Worm (Caenorhabditis elegans) whole organism, mixed stage, embryonic: Measurements from ENCODE around the gene srx-119.
A peak's percentile ranks its signal among the peaks of the same experiment; 100 is the strongest.

ENCODE experiments used
- M03D4.4 ChIP-seq: sonication (generic microtip); optimal IDR thresholded peaks from 2 replicates; lab custom pipeline; 2017; ENCODE audit warnings: mild to moderate bottlenecking, missing genetic modification characterization, missing compliant biosample characterization
- bed-3 ChIP-seq: fragments of 200-800 bp; sonication (Bioruptor generic); optimal IDR thresholded peaks from 3 replicates; lab custom pipeline; 2018; ENCODE audit warnings: mild to moderate bottlenecking, missing genetic modification characterization, moderate library complexity, missing compliant biosample characterization
- blmp-1 ChIP-seq: fragments of 150-350 bp; optimal IDR thresholded peaks from 2 replicates; lab custom pipeline; 2014; ENCODE audit warnings: missing biosample characterization, missing genetic modification characterization
- ceh-39 ChIP-seq: fragments of 150-350 bp; optimal IDR thresholded peaks from 2 replicates; lab custom pipeline; 2014; ENCODE audit warnings: missing biosample characterization, missing genetic modification characterization
- ceh-43 ChIP-seq: fragments of 200-800 bp; sonication (Bioruptor generic); optimal IDR thresholded peaks from 2 replicates; lab custom pipeline; 2018; ENCODE audit warnings: mild to moderate bottlenecking, missing genetic modification characterization, moderate library complexity, missing compliant biosample characterization
- ceh-83 ChIP-seq: fragments of 200-800 bp; sonication (Bioruptor generic); optimal IDR thresholded peaks from 2 replicates; lab custom pipeline; 2018; ENCODE audit warnings: mild to moderate bottlenecking, missing genetic modification characterization, missing compliant biosample characterization
- ces-1 ChIP-seq: fragments of 150-350 bp; optimal IDR thresholded peaks from 2 replicates; lab custom pipeline; 2014; ENCODE audit warnings: missing biosample characterization, missing genetic modification reagents, missing genetic modification characterization
- cnd-1 ChIP-seq: fragments of 200-800 bp; sonication (Bioruptor generic); optimal IDR thresholded peaks from 2 replicates; lab custom pipeline; 2018; ENCODE audit warnings: mild to moderate bottlenecking, missing genetic modification characterization, missing compliant biosample characterization
- drap-1 ChIP-seq: fragments of 200-800 bp; sonication (Bioruptor generic); optimal IDR thresholded peaks from 3 replicates; lab custom pipeline; 2018; ENCODE audit warnings: mild to moderate bottlenecking, missing genetic modification characterization, missing compliant biosample characterization
- elt-1 ChIP-seq: sonication (generic microtip); optimal IDR thresholded peaks from 2 replicates; lab custom pipeline; 2017; ENCODE audit warnings: missing genetic modification characterization, mild to moderate bottlenecking, missing compliant biosample characterization, antibody characterized with exemption, moderate library complexity, borderline replicate concordance; ENCODE audit not compliant: insufficient read depth
- elt-3 ChIP-seq: fragments of 150-350 bp; optimal IDR thresholded peaks from 2 replicates; lab custom pipeline; 2014; ENCODE audit warnings: missing biosample characterization, missing genetic modification characterization
- flh-1 ChIP-seq: fragments of 200-800 bp; sonication (Bioruptor generic); optimal IDR thresholded peaks from 2 replicates; lab custom pipeline; 2018; ENCODE audit warnings: mild to moderate bottlenecking, missing genetic modification characterization, moderate library complexity, missing compliant biosample characterization
- ham-2 ChIP-seq: fragments of 200-800 bp; sonication (Bioruptor generic); optimal IDR thresholded peaks from 2 replicates; lab custom pipeline; 2018; ENCODE audit warnings: mild to moderate bottlenecking, missing genetic modification characterization, missing compliant biosample characterization
- hlh-1 ChIP-seq: fragments of 150-350 bp; optimal IDR thresholded peaks from 2 replicates; lab custom pipeline; 2014; ENCODE audit warnings: missing biosample characterization, missing genetic modification reagents, missing genetic modification characterization
- lin-13 ChIP-seq: fragments of 150-350 bp; optimal IDR thresholded peaks from 2 replicates; lab custom pipeline; 2014; ENCODE audit warnings: missing biosample characterization, missing genetic modification characterization
- lin-32 ChIP-seq: fragments of 200-800 bp; sonication (Bioruptor generic); optimal IDR thresholded peaks from 2 replicates; lab custom pipeline; 2018; ENCODE audit warnings: mild to moderate bottlenecking, missing genetic modification characterization, missing compliant biosample characterization
- lsy-2 ChIP-seq: fragments of 150-350 bp; optimal IDR thresholded peaks from 2 replicates; lab custom pipeline; 2014; ENCODE audit warnings: missing biosample characterization, missing genetic modification characterization
- mab-5 ChIP-seq: fragments of 150-350 bp; optimal IDR thresholded peaks from 2 replicates; lab custom pipeline; 2014; ENCODE audit warnings: missing biosample characterization, missing genetic modification characterization
- mep-1 ChIP-seq: fragments of 150-350 bp; optimal IDR thresholded peaks from 2 replicates; lab custom pipeline; 2017; ENCODE audit warnings: missing biosample characterization, missing genetic modification reagents, missing genetic modification characterization, inconsistent platforms
- mls-2 ChIP-seq: sonication (generic microtip); optimal IDR thresholded peaks from 2 replicates; lab custom pipeline; 2016; ENCODE audit warnings: mild to moderate bottlenecking, missing genetic modification characterization, moderate library complexity, missing compliant biosample characterization
- nhr-12 ChIP-seq: fragments of 150-350 bp; optimal IDR thresholded peaks from 2 replicates; lab custom pipeline; 2014; ENCODE audit warnings: missing biosample characterization, missing genetic modification characterization
- nhr-2 ChIP-seq: fragments of 150-350 bp; optimal IDR thresholded peaks from 2 replicates; lab custom pipeline; 2014; ENCODE audit warnings: missing biosample characterization, missing genetic modification characterization
- nhr-237 ChIP-seq: fragments of 150-350 bp; optimal IDR thresholded peaks from 2 replicates; lab custom pipeline; 2014; ENCODE audit warnings: missing biosample characterization, missing genetic modification characterization
- nhr-28 ChIP-seq: fragments of 150-350 bp; optimal IDR thresholded peaks from 2 replicates; lab custom pipeline; 2014; ENCODE audit warnings: missing biosample characterization, missing genetic modification characterization
- nhr-76 ChIP-seq: sonication (generic microtip); optimal IDR thresholded peaks from 2 replicates; lab custom pipeline; 2017; ENCODE audit warnings: missing biosample characterization, missing genetic modification characterization
- pha-4 ChIP-seq: fragments of 150-350 bp; optimal IDR thresholded peaks from 2 replicates; lab custom pipeline; 2018; ENCODE audit warnings: missing biosample characterization, missing genetic modification reagents, missing genetic modification characterization
- sem-2 ChIP-seq: fragments of 200-800 bp; sonication (Bioruptor generic); optimal IDR thresholded peaks from 2 replicates; lab custom pipeline; 2018; ENCODE audit warnings: mild to moderate bottlenecking, missing genetic modification characterization, missing compliant biosample characterization
- snpc-4 ChIP-seq: fragments of 150-350 bp; optimal IDR thresholded peaks from 2 replicates; lab custom pipeline; 2014; ENCODE audit warnings: missing biosample characterization, missing genetic modification characterization
- sptf-1 ChIP-seq: sonication (generic microtip); optimal IDR thresholded peaks from 2 replicates; lab custom pipeline; 2017; ENCODE audit warnings: mild to moderate bottlenecking, missing genetic modification characterization, moderate library complexity, missing compliant biosample characterization
- tbx-8 ChIP-seq: fragments of 200-800 bp; sonication (Bioruptor generic); optimal IDR thresholded peaks from 2 replicates; lab custom pipeline; 2018; ENCODE audit warnings: mild to moderate bottlenecking, missing genetic modification characterization, moderate library complexity, missing compliant biosample characterization
- unc-120 ChIP-seq: sonication (generic microtip); optimal IDR thresholded peaks from 2 replicates; lab custom pipeline; 2017; ENCODE audit warnings: missing genetic modification characterization, missing compliant biosample characterization; ENCODE audit not compliant: poor library complexity, severe bottlenecking
- unc-39 ChIP-seq: fragments of 150-350 bp; optimal IDR thresholded peaks from 2 replicates; lab custom pipeline; 2014; ENCODE audit warnings: missing biosample characterization, missing genetic modification characterization
- unc-62 ChIP-seq: fragments of 150-350 bp; optimal IDR thresholded peaks from 2 replicates; lab custom pipeline; 2014; ENCODE audit warnings: missing biosample characterization, missing genetic modification reagents, missing genetic modification characterization
- zip-8 ChIP-seq: fragments of 150-350 bp; optimal IDR thresholded peaks from 2 replicates; lab custom pipeline; 2014; ENCODE audit warnings: missing biosample characterization, missing genetic modification characterization
- ztf-11 ChIP-seq: fragments of 150-350 bp; optimal IDR thresholded peaks from 2 replicates; lab custom pipeline; 2014; ENCODE audit warnings: missing biosample characterization, missing genetic modification characterization

Gene srx-119

ce11 chrII:12491936-12492335 lies 36.1 kb upstream of the srx-119 start, which contains the start of gene srz-6:
Gene srz-6 (plus strand): TSS chrII:12492236.
- TF ChIP-seq tbx-8 (GFP tag; lab: Kevin White, UChicago) (no peak), nhr-28 (tag; lab: Kevin White, UChicago) (no peak), nhr-12 (no peak), mab-5 (tag; lab: Kevin White, UChicago) (no peak), sptf-1 (tag; lab: Kevin White, UChicago) (no peak), lsy-2 (no peak), ham-2 (GFP tag; lab: Kevin White, UChicago) (no peak), ces-1 (GFP tag; lab: Kevin White, UChicago) (no peak), unc-120 (no peak), nhr-2 (tag; lab: Kevin White, UChicago) (no peak), unc-62 (GFP tag; lab: Kevin White, UChicago) (no peak), pha-4 (tag; lab: Kevin White, UChicago) (no peak), mep-1 (tag; lab: Kevin White, UChicago) (no peak), bed-3 (GFP tag; lab: Kevin White, UChicago) (no peak), zip-8 (no peak), nhr-237 (no peak), unc-39 (tag; lab: Kevin White, UChicago) (no peak)

ce11 chrII:12494067-12494477 lies 34.0 kb upstream of the srx-119 start:
- TF ChIP-seq unc-120 (no peak), ztf-11 (tag; lab: Kevin White, UChicago) (no peak), ham-2 (GFP tag; lab: Kevin White, UChicago) (no peak), snpc-4 (tag; lab: Kevin White, UChicago) (no peak), ceh-39 (no peak), zip-8 (no peak), elt-3 (no peak), lsy-2 (no peak)
- TF ChIP-seq, all 35 proteins: peak for 0

ce11 chrII:12494556-12495131 lies 33.4 kb upstream of the srx-119 start, which contains the start of gene col-85:
Gene col-85 (minus strand): TSS chrII:12495095.
- no peak for TF ChIP-seq nhr-76 (tag; lab: Kevin White, UChicago)
- TF ChIP-seq mab-5 (tag; lab: Kevin White, UChicago) = peak; percentile 49
- peak; percentile 91 for TF ChIP-seq tbx-8 (GFP tag; lab: Kevin White, UChicago)
- TF ChIP-seq lsy-2 = peak; percentile 48
- TF ChIP-seq elt-1 (tag; lab: Kevin White, UChicago) = peak; percentile 10
- peak; percentile 15 for TF ChIP-seq lin-13 (tag; lab: Kevin White, UChicago)
- TF ChIP-seq unc-120 = peak; percentile 94
- peak; percentile 95 for TF ChIP-seq M03D4.4 (tag; lab: Kevin White, UChicago)
- TF ChIP-seq ces-1 (GFP tag; lab: Kevin White, UChicago) = peak; percentile 47
- peak; percentile 96 for TF ChIP-seq ceh-83 (GFP tag; lab: Kevin White, UChicago)
- TF ChIP-seq mls-2 (tag; lab: Kevin White, UChicago) = peak; percentile 98
- TF ChIP-seq mep-1 (tag; lab: Kevin White, UChicago) = peak; percentile 58
- TF ChIP-seq nhr-237 = peak; percentile 45
- TF ChIP-seq sem-2 (GFP tag; lab: Kevin White, UChicago) = peak; percentile 86
- no peak for TF ChIP-seq zip-8
- TF ChIP-seq flh-1 (GFP tag; lab: Kevin White, UChicago) = peak; percentile 92
- TF ChIP-seq ceh-39 = peak; percentile 1
- no peak for TF ChIP-seq blmp-1 (tag; lab: Kevin White, UChicago)
- no peak for TF ChIP-seq hlh-1 (tag; lab: Kevin White, UChicago)
- peak; percentile 94 for TF ChIP-seq ham-2 (GFP tag; lab: Kevin White, UChicago)
- no peak for TF ChIP-seq snpc-4 (tag; lab: Kevin White, UChicago)
- peak; percentile 89 for TF ChIP-seq cnd-1
- peak; percentile 50 for TF ChIP-seq unc-39 (tag; lab: Kevin White, UChicago)
- peak; percentile 40 for TF ChIP-seq ztf-11 (tag; lab: Kevin White, UChicago)
- peak; percentile 72 for TF ChIP-seq nhr-28 (tag; lab: Kevin White, UChicago)
- peak; percentile 38 for TF ChIP-seq nhr-12
- TF ChIP-seq bed-3 (GFP tag; lab: Kevin White, UChicago) = peak; percentile 94
- TF ChIP-seq pha-4 (tag; lab: Kevin White, UChicago) = peak; percentile 18
- TF ChIP-seq nhr-2 (tag; lab: Kevin White, UChicago) = no peak
- TF ChIP-seq lin-32 (GFP tag; lab: Kevin White, UChicago) = peak; percentile 91
- TF ChIP-seq ceh-43 = peak; percentile 94
- TF ChIP-seq drap-1 = peak; percentile 94
- peak; percentile 23 for TF ChIP-seq unc-62 (GFP tag; lab: Kevin White, UChicago)
- TF ChIP-seq sptf-1 (tag; lab: Kevin White, UChicago) = peak; percentile 97
- TF ChIP-seq elt-3 = peak; percentile 4
